Fruit fly (Drosophila melanogaster) whole organism, prepupa: ENCODE measurements around the gene CG43336.

Experiments
- CG10631 ChIP-seq: fragments of 200-800 bp; sonication (Bioruptor generic); optimal IDR thresholded peaks from 2 replicates; lab custom pipeline; 2016; ENCODE audit warnings: missing biosample characterization, missing genetic modification characterization
- CG10669 ChIP-seq: fragments of 200-800 bp; sonication (Bioruptor generic); optimal IDR thresholded peaks from 3 replicates; lab custom pipeline; 2018; ENCODE audit warnings: missing biosample characterization, mild to moderate bottlenecking, missing genetic modification characterization, moderate library complexity
- CG11294 ChIP-seq: fragments of 200-800 bp; sonication (Bioruptor generic); IDR thresholded peaks from 2 replicates; pipeline ENCODE4 v1.3.6; 2022; ENCODE audit warnings: missing biosample characterization, missing genetic modification characterization
- CG11762 ChIP-seq: fragments of 200-800 bp; sonication (Bioruptor generic); optimal IDR thresholded peaks from 3 replicates; lab custom pipeline; 2016; ENCODE audit warnings: missing biosample characterization, missing genetic modification characterization; ENCODE audit not compliant: insufficient read depth
- CG11902 ChIP-seq: fragments of 200-800 bp; sonication (Bioruptor generic); optimal IDR thresholded peaks from 3 replicates; lab custom pipeline; 2016; ENCODE audit warnings: missing biosample characterization, missing genetic modification characterization
- CG1621 ChIP-seq: fragments of 200-800 bp; sonication (Bioruptor generic); optimal IDR thresholded peaks from 3 replicates; lab custom pipeline; 2018; ENCODE audit warnings: missing biosample characterization, mild to moderate bottlenecking, missing genetic modification characterization
- CG16779 ChIP-seq: fragments of 200-800 bp; sonication (Bioruptor generic); optimal IDR thresholded peaks from 3 replicates; lab custom pipeline; 2017; ENCODE audit warnings: missing biosample characterization, mild to moderate bottlenecking, missing genetic modification characterization
- CG3032 ChIP-seq: fragments of 200-800 bp; optimal IDR thresholded peaks from 2 replicates; lab custom pipeline; 2019; ENCODE audit warnings: missing biosample characterization, mild to moderate bottlenecking, missing genetic modification characterization, moderate library complexity
- CG31627 ChIP-seq: fragments of 200-800 bp; sonication (Bioruptor generic); optimal IDR thresholded peaks from 3 replicates; lab custom pipeline; 2016; ENCODE audit warnings: missing biosample characterization, missing genetic modification characterization
- CG34406 ChIP-seq: fragments of 200-800 bp; sonication (Bioruptor generic); optimal IDR thresholded peaks from 3 replicates; lab custom pipeline; 2016; ENCODE audit warnings: missing biosample characterization, missing genetic modification characterization
- CG3919 ChIP-seq: fragments of 200-800 bp; sonication (Bioruptor generic); optimal IDR thresholded peaks from 3 replicates; lab custom pipeline; 2016; ENCODE audit warnings: missing biosample characterization, missing genetic modification characterization
- CG4318 ChIP-seq: fragments of 200-800 bp; sonication (Bioruptor generic); optimal IDR thresholded peaks from 3 replicates; lab custom pipeline; 2017; ENCODE audit warnings: missing biosample characterization, mild to moderate bottlenecking, missing genetic modification characterization
- CG6276 ChIP-seq: fragments of 200-800 bp; sonication (Bioruptor generic); optimal IDR thresholded peaks from 2 replicates; lab custom pipeline; 2017; ENCODE audit warnings: missing biosample characterization, mild to moderate bottlenecking, missing genetic modification characterization
- CG6808 ChIP-seq: fragments of 200-800 bp; sonication (Bioruptor generic); optimal IDR thresholded peaks from 3 replicates; lab custom pipeline; 2017; ENCODE audit warnings: missing biosample characterization, missing genetic modification characterization, mild to moderate bottlenecking, moderate library complexity, missing genetic modification reagents
- CG6854 ChIP-seq: fragments of 200-800 bp; sonication (Bioruptor generic); optimal IDR thresholded peaks from 2 replicates; lab custom pipeline; 2017; ENCODE audit warnings: missing biosample characterization, mild to moderate bottlenecking, missing genetic modification characterization
- CG8119 ChIP-seq: fragments of 200-800 bp; sonication (Bioruptor generic); IDR thresholded peaks from 3 replicates; pipeline ENCODE4 v1.3.6; 2022; ENCODE audit warnings: missing biosample characterization, missing genetic modification characterization
- CG8319 ChIP-seq: fragments of 200-800 bp; sonication (Bioruptor generic); optimal IDR thresholded peaks from 3 replicates; lab custom pipeline; 2016; ENCODE audit warnings: missing biosample characterization, missing genetic modification characterization
- Eip75B ChIP-seq: fragments of 200-800 bp; sonication (Bioruptor generic); optimal IDR thresholded peaks from 3 replicates; lab custom pipeline; 2016; ENCODE audit warnings: missing biosample characterization, missing genetic modification characterization
- Eip78C ChIP-seq: fragments of 200-800 bp; sonication (Bioruptor generic); peaks from one replicate; lab custom pipeline; 2016; ENCODE audit warnings: missing biosample characterization, missing genetic modification characterization
- Eip93F ChIP-seq: fragments of 200-800 bp; sonication (Bioruptor generic); optimal IDR thresholded peaks from 2 replicates; lab custom pipeline; 2016; ENCODE audit warnings: missing biosample characterization, mild to moderate bottlenecking, missing genetic modification characterization
- Ets21C ChIP-seq: fragments of 200-800 bp; sonication (Bioruptor generic); optimal IDR thresholded peaks from 3 replicates; lab custom pipeline; 2016; ENCODE audit warnings: missing biosample characterization, missing genetic modification characterization
- Ets96B ChIP-seq: fragments of 200-800 bp; optimal IDR thresholded peaks from 2 replicates; lab custom pipeline; 2019; ENCODE audit warnings: missing biosample characterization, mild to moderate bottlenecking, missing genetic modification characterization, moderate library complexity
- Gug ChIP-seq: fragments of 200-800 bp; sonication (Bioruptor generic); IDR thresholded peaks from 2 replicates; pipeline ENCODE4 v1.3.6; 2022; ENCODE audit warnings: missing biosample characterization, missing genetic modification characterization
- Hr38 ChIP-seq: sonication (Bioruptor generic); optimal IDR thresholded peaks from 2 replicates; lab custom pipeline; 2016; ENCODE audit warnings: missing biosample characterization, missing genetic modification characterization
- Hr39 ChIP-seq: fragments of 200-800 bp; sonication (Bioruptor generic); optimal IDR thresholded peaks from 2 replicates; lab custom pipeline; 2016; ENCODE audit warnings: missing biosample characterization, missing genetic modification characterization
- Hr4 ChIP-seq: fragments of 200-800 bp; sonication (Bioruptor generic); optimal IDR thresholded peaks from 3 replicates; lab custom pipeline; 2016; ENCODE audit warnings: missing biosample characterization, missing genetic modification characterization
- Lpt ChIP-seq: fragments of 200-800 bp; sonication (Bioruptor generic); optimal IDR thresholded peaks from 3 replicates; lab custom pipeline; 2016; ENCODE audit warnings: missing biosample characterization, missing genetic modification characterization
- Met ChIP-seq: fragments of 200-800 bp; sonication (Bioruptor generic); optimal IDR thresholded peaks from 3 replicates; lab custom pipeline; 2016; ENCODE audit warnings: missing biosample characterization, missing genetic modification characterization
- Sox102F ChIP-seq: fragments of 200-800 bp; sonication (Bioruptor generic); optimal IDR thresholded peaks from 2 replicates; lab custom pipeline; 2016; ENCODE audit warnings: missing biosample characterization, mild to moderate bottlenecking, missing genetic modification characterization
- acj6 ChIP-seq: fragments of 200-800 bp; sonication (Bioruptor generic); optimal IDR thresholded peaks from 3 replicates; lab custom pipeline; 2016; ENCODE audit warnings: missing biosample characterization, missing genetic modification characterization
- dsx ChIP-seq: fragments of 200-800 bp; optimal IDR thresholded peaks from 3 replicates; lab custom pipeline; 2019; ENCODE audit warnings: missing biosample characterization, mild to moderate bottlenecking, missing genetic modification characterization, moderate library complexity; ENCODE audit not compliant: poor library complexity, severe bottlenecking
- eg ChIP-seq: fragments of 200-800 bp; sonication (Bioruptor generic); IDR thresholded peaks from 3 replicates; pipeline ENCODE4 v1.3.6; 2022; ENCODE audit warnings: missing biosample characterization, missing genetic modification characterization
- fd85E ChIP-seq: fragments of 200-800 bp; sonication (Bioruptor generic); optimal IDR thresholded peaks from 3 replicates; lab custom pipeline; 2016; ENCODE audit warnings: missing biosample characterization, missing genetic modification characterization
- fkh ChIP-seq: fragments of 200-800 bp; sonication (Bioruptor generic); optimal IDR thresholded peaks from 3 replicates; lab custom pipeline; 2017; ENCODE audit warnings: missing biosample characterization, mild to moderate bottlenecking, missing genetic modification characterization, moderate library complexity
- net ChIP-seq: fragments of 200-800 bp; sonication (Bioruptor generic); optimal IDR thresholded peaks from 3 replicates; lab custom pipeline; 2016; ENCODE audit warnings: missing biosample characterization, missing genetic modification characterization
- salr ChIP-seq, 2 experiments: fragments of 200-800 bp; sonication (Bioruptor generic); optimal IDR thresholded peaks; 3 replicates each; lab custom pipeline; 2016 to 2018; ENCODE audit warnings: missing biosample characterization in 2 of 2, missing genetic modification characterization in 2 of 2, mild to moderate bottlenecking in 1 of 2
- spab ChIP-seq: fragments of 200-800 bp; sonication (Bioruptor generic); optimal IDR thresholded peaks from 2 replicates; lab custom pipeline; 2017; ENCODE audit warnings: missing biosample characterization, mild to moderate bottlenecking, missing genetic modification characterization, missing genetic modification reagents
- ss ChIP-seq, 2 experiments: fragments of 200-800 bp; sonication (Bioruptor generic); optimal IDR thresholded peaks; 2 replicates in 1 of 2; 3 replicates in 1 of 2; lab custom pipeline; 2017 to 2018; ENCODE audit warnings: mild to moderate bottlenecking in 2 of 2, missing biosample characterization in 2 of 2, missing genetic modification characterization in 2 of 2, moderate library complexity in 1 of 2
- svp ChIP-seq: fragments of 200-800 bp; sonication (Bioruptor generic); peaks from one replicate; lab custom pipeline; 2016; ENCODE audit warnings: missing biosample characterization, missing genetic modification characterization
- topi ChIP-seq: fragments of 200-800 bp; sonication (Bioruptor generic); optimal IDR thresholded peaks from 3 replicates; lab custom pipeline; 2016; ENCODE audit warnings: missing biosample characterization, missing genetic modification characterization
- vri ChIP-seq: fragments of 200-800 bp; sonication (Bioruptor generic); optimal IDR thresholded peaks from 3 replicates; lab custom pipeline; 2016; ENCODE audit warnings: missing biosample characterization, mild to moderate bottlenecking, missing genetic modification characterization

The CG43336 gene

DNA sequence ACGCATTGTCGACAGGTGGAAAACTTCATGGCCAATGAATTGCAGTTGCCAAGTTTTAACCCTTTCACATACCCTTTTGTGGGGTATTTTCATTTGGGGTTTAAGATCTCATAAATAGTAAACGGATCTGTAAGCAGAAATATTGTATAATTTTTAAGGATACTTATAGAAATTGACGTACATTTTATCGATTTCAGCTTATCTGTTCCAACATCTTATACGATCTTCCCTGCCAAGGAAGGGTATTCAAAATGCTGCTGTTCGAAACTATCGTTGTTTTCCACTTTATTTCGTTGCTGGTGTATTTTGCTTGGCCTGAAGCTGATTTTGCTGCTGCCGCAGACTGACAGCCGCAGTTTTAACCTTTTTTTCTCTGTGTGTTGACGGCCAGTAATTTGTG is 2.8 kb upstream of the CG43336 start (continued):
- peak; percentile 73 for TF ChIP-seq Sox102F
- TF ChIP-seq CG11762: peak; percentile 27
- TF ChIP-seq CG6808 (GFP tag; lab: Kevin White, UChicago): peak; percentile 55
- TF ChIP-seq CG8319 (GFP tag; lab: Kevin White, UChicago): peak; percentile 11
- TF ChIP-seq topi (GFP tag; lab: Kevin White, UChicago): peak; percentile 74
- TF ChIP-seq acj6 (GFP tag; lab: Kevin White, UChicago): peak; percentile 71
- TF ChIP-seq Hr38 (GFP tag; lab: Kevin White, UChicago): no peak
- TF ChIP-seq CG10669 (GFP tag; lab: Kevin White, UChicago): peak; percentile 67
- peak; percentile 71 for TF ChIP-seq Met (GFP tag; lab: Kevin White, UChicago)
- no peak for TF ChIP-seq fkh
- TF ChIP-seq Eip78C: peak; percentile 94
- peak; percentile 61 for TF ChIP-seq CG34406 (GFP tag; lab: Kevin White, UChicago)
- TF ChIP-seq salr (GFP tag; optimal IDR thresholded peaks at IDR 0.05; lab: Kevin White, UChicago): peak; percentile 8 to 45
- peak; percentile 74 for TF ChIP-seq Eip75B (GFP tag; lab: Kevin White, UChicago)
- TF ChIP-seq dsx: peak; percentile 59
- peak; percentile 63 for TF ChIP-seq CG1621 (tag; lab: Kevin White, UChicago)
- peak; percentile 67 for TF ChIP-seq vri
- peak; percentile 51 for TF ChIP-seq Hr4 (GFP tag; lab: Kevin White, UChicago)

DNA sequence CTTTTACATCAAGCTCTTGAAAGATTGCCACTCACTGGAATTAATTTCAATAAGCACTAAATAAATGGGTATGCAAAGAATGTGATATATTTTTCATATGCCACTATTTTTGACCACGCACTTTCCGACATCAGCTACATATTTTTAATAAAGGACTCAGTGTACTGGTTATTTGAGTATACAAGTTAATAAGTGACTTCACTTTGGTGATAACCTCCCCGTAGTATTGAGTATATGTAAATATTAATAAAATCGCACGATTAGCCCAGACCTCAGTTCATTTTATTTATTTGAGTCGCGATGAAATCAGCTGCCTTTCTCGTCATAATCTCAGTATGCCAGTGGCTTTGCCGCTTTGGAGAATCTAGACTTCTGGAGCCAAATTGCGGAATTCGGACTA is 1.8 kb upstream of the CG43336 start, which contains the start of gene CG43335:
CG43335 (plus strand) TSS at position 301 of the 400 bp plus-strand sequence.
- no peak for TF ChIP-seq CG10669 (GFP tag; lab: Kevin White, UChicago)
- peak; percentile 14 for TF ChIP-seq svp (GFP tag; lab: Kevin White, UChicago)
- no peak for TF ChIP-seq Hr38 (GFP tag; lab: Kevin White, UChicago)

DNA sequence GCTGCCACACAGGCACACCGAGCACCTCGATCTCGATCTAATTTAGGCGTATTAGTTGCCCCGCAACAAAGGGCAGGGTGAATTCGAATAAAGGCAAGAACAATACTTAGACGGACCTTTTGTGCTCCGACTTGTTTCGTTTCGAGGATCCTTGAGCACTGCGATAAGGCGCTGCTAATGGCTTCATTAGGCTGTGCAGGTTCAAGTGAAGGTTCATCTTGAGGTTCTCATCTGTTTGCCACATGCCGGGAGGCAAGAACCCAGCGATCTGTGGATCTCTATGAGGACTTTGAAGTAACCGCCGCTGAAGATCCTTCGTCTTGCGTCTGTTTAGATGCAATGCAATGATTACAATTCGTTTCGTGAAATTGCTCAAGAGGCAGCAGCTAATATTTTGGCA is 3.0 kb downstream of the CG43336 start:
- TF ChIP-seq CG6808 (GFP tag; lab: Kevin White, UChicago): no peak
- no peak for TF ChIP-seq CG11902 (GFP tag; lab: Kevin White, UChicago)
- no peak for TF ChIP-seq topi (GFP tag; lab: Kevin White, UChicago)
- TF ChIP-seq Eip78C: no peak
- TF ChIP-seq CG8119 (GFP tag; lab: Robert Waterston, UW): no peak
- no peak for TF ChIP-seq ss (GFP tag; optimal IDR thresholded peaks at IDR 0.05; lab: Kevin White, UChicago)
- no peak for TF ChIP-seq spab (GFP tag; lab: Kevin White, UChicago)
- no peak for TF ChIP-seq eg (GFP tag; lab: Robert Waterston, UW)
- no peak for TF ChIP-seq CG6276
- no peak for TF ChIP-seq fkh
- TF ChIP-seq Met (GFP tag; lab: Kevin White, UChicago): no peak
- TF ChIP-seq acj6 (GFP tag; lab: Kevin White, UChicago): no peak
- no peak for TF ChIP-seq Gug (GFP tag; lab: Robert Waterston, UW)
- TF ChIP-seq CG4318 (GFP tag; lab: Kevin White, UChicago): no peak

DNA sequence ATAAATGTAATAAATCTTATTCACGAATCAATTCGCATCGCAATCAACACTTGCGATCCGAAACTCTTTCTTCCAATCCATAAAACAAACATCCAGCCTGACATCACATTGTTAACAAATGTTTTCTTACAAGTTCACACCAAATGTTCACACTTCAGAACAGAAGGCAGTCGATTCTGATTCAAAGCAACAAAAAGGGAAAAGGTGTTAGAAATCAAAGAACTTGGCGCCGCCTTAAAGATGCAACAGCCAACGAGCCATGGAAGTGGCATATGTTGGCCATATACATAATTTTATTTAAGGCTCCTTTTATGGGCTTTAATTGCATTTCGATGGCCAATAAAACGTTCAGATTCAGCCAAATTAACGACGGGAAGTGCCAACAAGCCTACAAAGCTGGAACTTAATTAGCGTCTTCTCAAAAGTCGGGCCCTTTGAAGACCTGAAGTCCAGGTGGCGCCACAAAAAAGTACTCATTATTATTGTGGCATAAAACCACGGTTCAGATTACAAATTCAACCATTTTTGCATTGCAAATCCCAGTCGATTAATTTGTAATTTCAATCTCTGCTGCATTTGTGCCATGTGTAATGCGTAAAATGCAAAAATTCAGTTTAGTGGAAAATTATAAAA is 4.5 kb downstream of the CG43336 start:
- TF ChIP-seq Hr4 (GFP tag; lab: Kevin White, UChicago) (no peak), Eip78C (peak; percentile 3)

DNA sequence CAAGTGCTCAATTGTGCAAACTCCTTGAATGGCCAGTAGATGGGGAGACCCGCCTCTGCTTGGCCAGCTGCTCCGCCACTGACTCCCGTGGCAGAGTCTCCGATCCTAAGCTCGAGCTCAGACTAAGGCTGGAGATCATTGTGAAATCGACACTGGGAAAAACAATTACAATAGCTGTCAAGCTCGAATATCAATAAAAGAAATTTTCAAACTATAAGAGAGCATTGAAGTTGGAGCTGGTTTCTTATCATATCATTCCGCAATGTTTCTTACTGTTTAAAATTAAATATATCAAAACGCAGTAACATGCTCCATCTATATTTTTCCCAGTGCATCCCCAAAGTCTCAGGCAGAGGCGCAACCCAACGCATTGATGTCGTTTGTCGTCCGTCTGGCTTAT is 5.8 kb downstream of the CG43336 start:
- 0 out of 2 replicates have a peak, but pooled peaks have one; percentile 17 for TF ChIP-seq CG11294 (GFP tag; lab: Robert Waterston, UW)
- peak; percentile 47 for TF ChIP-seq Ets21C
- TF ChIP-seq CG3032: peak; percentile 87
- TF ChIP-seq fd85E (GFP tag; lab: Kevin White, UChicago): peak; percentile 37
- TF ChIP-seq Ets96B (tag; lab: Kevin White, UChicago): peak; percentile 92
- peak; percentile 46; the same call in 1 of the 2 replicates for TF ChIP-seq Gug (GFP tag; lab: Robert Waterston, UW)
- TF ChIP-seq Hr4 (GFP tag; lab: Kevin White, UChicago): peak; percentile 28
- TF ChIP-seq Lpt (GFP tag; lab: Kevin White, UChicago): peak; percentile 34
- TF ChIP-seq CG6276: peak; percentile 3
- TF ChIP-seq CG34406 (GFP tag; lab: Kevin White, UChicago): peak; percentile 69
- TF ChIP-seq Hr39 (GFP tag; lab: Kevin White, UChicago): peak; percentile 73
- TF ChIP-seq CG11762: peak; percentile 66
- TF ChIP-seq CG10631 (GFP tag; lab: Kevin White, UChicago): peak; percentile 81
- peak; percentile 69 for TF ChIP-seq CG31627 (GFP tag; lab: Kevin White, UChicago)
- TF ChIP-seq CG6854 (GFP tag; lab: Kevin White, UChicago): peak; percentile 75
- TF ChIP-seq CG3919: peak; percentile 90
- TF ChIP-seq Eip93F (GFP tag; lab: Kevin White, UChicago): peak; percentile 31
- TF ChIP-seq CG16779 (tag; lab: Kevin White, UChicago): peak; percentile 29
- peak; percentile 88 for TF ChIP-seq CG6808 (GFP tag; lab: Kevin White, UChicago)
- TF ChIP-seq salr (GFP tag; optimal IDR thresholded peaks at IDR 0.05; lab: Kevin White, UChicago): peak; percentile 33 to 45
- peak; percentile 61 for TF ChIP-seq net
